Worm (Caenorhabditis elegans) whole organism, early embryonic: ENCODE measurements around the gene Y49F6B.12.

Source experiments
- B0310.2 ChIP-seq: sonication (generic microtip); optimal IDR thresholded peaks from 2 replicates; lab custom pipeline; 2016; ENCODE audit warnings: mild to moderate bottlenecking, missing genetic modification characterization, missing compliant biosample characterization
- F13C5.2 ChIP-seq: sonication (generic microtip); optimal IDR thresholded peaks from 2 replicates; lab custom pipeline; 2017; ENCODE audit warnings: mild to moderate bottlenecking, missing genetic modification characterization, inconsistent platforms, missing compliant biosample characterization
- ama-1 ChIP-seq: fragments of 150-350 bp; optimal IDR thresholded peaks from 2 replicates; lab custom pipeline; 2014
- ceh-13 ChIP-seq: fragments of 200-800 bp; sonication (Bioruptor generic); optimal IDR thresholded peaks from 2 replicates; lab custom pipeline; 2018; ENCODE audit warnings: mild to moderate bottlenecking, missing genetic modification characterization, missing compliant biosample characterization
- ceh-36 ChIP-seq: sonication (generic microtip); optimal IDR thresholded peaks from 2 replicates; lab custom pipeline; 2016; ENCODE audit warnings: missing genetic modification characterization, inconsistent platforms, missing compliant biosample characterization
- ets-7 ChIP-seq: sonication (generic microtip); optimal IDR thresholded peaks from 2 replicates; lab custom pipeline; 2016; ENCODE audit warnings: missing genotype, missing genetic modification characterization, missing compliant biosample characterization
- flt-1 ChIP-seq: fragments of 200-800 bp; sonication (Bioruptor generic); IDR thresholded peaks from 2 replicates; pipeline ENCODE4 v1.3.6; 2022; ENCODE audit warnings: missing genetic modification characterization, missing compliant biosample characterization
- pes-1 ChIP-seq: fragments of 200-800 bp; sonication (Bioruptor generic); IDR thresholded peaks from 2 replicates; pipeline ENCODE4 v1.3.6; 2022; ENCODE audit warnings: missing genetic modification reagents, missing genetic modification characterization, missing compliant biosample characterization
- sea-1 ChIP-seq: fragments of 200-800 bp; sonication (Bioruptor generic); conservative IDR thresholded peaks from 2 replicates; pipeline ENCODE4 v1.3.6; 2022; ENCODE audit warnings: missing genetic modification characterization, missing compliant biosample characterization
- tbx-11 ChIP-seq: fragments of 200-800 bp; sonication (Bioruptor generic); IDR thresholded peaks from 2 replicates; pipeline ENCODE4 v1.3.6; 2022; ENCODE audit warnings: missing genetic modification characterization, missing compliant biosample characterization
- tra-4 ChIP-seq: sonication (generic microtip); optimal IDR thresholded peaks from 2 replicates; lab custom pipeline; 2017; ENCODE audit warnings: missing genetic modification characterization, missing compliant biosample characterization

- no peak for TF ChIP-seq ama-1
- TF ChIP-seq ets-7, result no peak
- no peak for TF ChIP-seq ceh-36
- no peak for TF ChIP-seq flt-1 (GFP tag; lab: Robert Waterston, UW)
- no peak for TF ChIP-seq F13C5.2 (tag; lab: Kevin White, UChicago)
- TF ChIP-seq pes-1 (GFP tag; lab: Robert Waterston, UW), result no peak
- no peak for TF ChIP-seq tra-4 (tag; lab: Kevin White, UChicago)
- no peak for TF ChIP-seq sea-1 (GFP tag; lab: Robert Waterston, UW)
- TF ChIP-seq ceh-13 (GFP tag; lab: Kevin White, UChicago), result no peak
- no peak for TF ChIP-seq tbx-11 (GFP tag; lab: Robert Waterston, UW)
- TF ChIP-seq B0310.2 (tag; lab: Kevin White, UChicago), result no peak
Observed at ce11 chrII:3448776-3449280, 23.4 kb downstream of the Y49F6B.12 start, which contains the start of gene C16C8.25.
